Fruit fly (Drosophila melanogaster) whole organism, adult: ENCODE results near the gene CG42554.

Source experiments
- CG11617 ChIP-seq: fragments of 200-800 bp; sonication (Bioruptor generic); optimal IDR thresholded peaks from 2 replicates; lab custom pipeline; 2017; ENCODE audit warnings: mild to moderate bottlenecking, missing biosample characterization, missing genetic modification reagents, missing genetic modification characterization
- CG12768 ChIP-seq: fragments of 200-800 bp; sonication (Bioruptor generic); optimal IDR thresholded peaks from 2 replicates; lab custom pipeline; 2017; ENCODE audit warnings: missing biosample characterization, missing genetic modification characterization, mild to moderate bottlenecking, moderate library complexity, missing genetic modification reagents
- CG14711 ChIP-seq: fragments of 200-800 bp; sonication (Bioruptor generic); optimal IDR thresholded peaks from 2 replicates; lab custom pipeline; 2018; ENCODE audit warnings: missing biosample characterization, mild to moderate bottlenecking, missing genetic modification characterization, moderate library complexity
- CG1620 ChIP-seq: fragments of 200-800 bp; sonication (Bioruptor generic); optimal IDR thresholded peaks from 2 replicates; lab custom pipeline; 2016; ENCODE audit warnings: missing biosample characterization, missing genetic modification characterization
- CG33017 ChIP-seq: fragments of 200-800 bp; sonication (Bioruptor generic); optimal IDR thresholded peaks from 2 replicates; lab custom pipeline; 2018; ENCODE audit warnings: missing biosample characterization, mild to moderate bottlenecking, missing genetic modification characterization, moderate library complexity
- CG5204 ChIP-seq: fragments of 200-800 bp; sonication (Bioruptor generic); optimal IDR thresholded peaks from 2 replicates; lab custom pipeline; 2016; ENCODE audit warnings: missing biosample characterization, missing genetic modification characterization
- CG7045 ChIP-seq: fragments of 200-800 bp; sonication (Bioruptor generic); optimal IDR thresholded peaks from 2 replicates; lab custom pipeline; 2017; ENCODE audit warnings: missing biosample characterization, mild to moderate bottlenecking, missing genetic modification characterization
- CG7101 ChIP-seq: fragments of 200-800 bp; sonication (Bioruptor generic); optimal IDR thresholded peaks from 2 replicates; lab custom pipeline; 2018; ENCODE audit warnings: missing biosample characterization, mild to moderate bottlenecking, missing genetic modification characterization, moderate library complexity
- Clk ChIP-seq: fragments of 200-800 bp; sonication (Bioruptor generic); optimal IDR thresholded peaks from 2 replicates; lab custom pipeline; 2017; ENCODE audit warnings: missing biosample characterization, missing genetic modification characterization
- Crg-1 ChIP-seq: fragments of 200-800 bp; sonication (Bioruptor generic); optimal IDR thresholded peaks from 2 replicates; lab custom pipeline; 2016; ENCODE audit warnings: missing biosample characterization, missing genetic modification characterization
- Hr96 ChIP-seq: fragments of 200-800 bp; sonication (Bioruptor generic); optimal IDR thresholded peaks from 2 replicates; lab custom pipeline; 2016; ENCODE audit warnings: missing biosample characterization, missing genetic modification characterization
- Mnt ChIP-seq: fragments of 200-800 bp; sonication (Bioruptor generic); optimal IDR thresholded peaks from 2 replicates; lab custom pipeline; 2016; ENCODE audit warnings: missing biosample characterization, mild to moderate bottlenecking, missing genetic modification characterization
- bab1 ChIP-seq: fragments of 200-800 bp; sonication (Bioruptor generic); optimal IDR thresholded peaks from 3 replicates; lab custom pipeline; 2019; ENCODE audit warnings: missing biosample characterization, mild to moderate bottlenecking, missing genetic modification characterization, moderate library complexity
- cic ChIP-seq: fragments of 200-800 bp; sonication (Bioruptor generic); optimal IDR thresholded peaks from 2 replicates; lab custom pipeline; 2017; ENCODE audit warnings: missing biosample characterization, mild to moderate bottlenecking, missing genetic modification characterization, moderate library complexity
- cnc ChIP-seq, 2 experiments: fragments of >200 bp; optimal IDR thresholded peaks; 2 replicates each; lab custom pipeline; 2017
- kay ChIP-seq: fragments of 200-800 bp; sonication (Bioruptor generic); peaks from one replicate; lab custom pipeline; 2016; ENCODE audit warnings: missing biosample characterization, missing genetic modification characterization, borderline replicate concordance
- ovo ChIP-seq: fragments of 200-800 bp; sonication (Bioruptor generic); optimal IDR thresholded peaks from 2 replicates; lab custom pipeline; 2016; ENCODE audit warnings: missing biosample characterization, missing genetic modification characterization
- pad ChIP-seq: fragments of 200-800 bp; sonication (Bioruptor generic); optimal IDR thresholded peaks from 3 replicates; lab custom pipeline; 2017; ENCODE audit warnings: missing biosample characterization, missing genetic modification characterization, mild to moderate bottlenecking, moderate library complexity, missing genetic modification reagents
- tj ChIP-seq: fragments of 200-800 bp; sonication (Bioruptor generic); optimal IDR thresholded peaks from 3 replicates; lab custom pipeline; 2017; ENCODE audit warnings: missing biosample characterization, mild to moderate bottlenecking, missing genetic modification characterization, moderate library complexity
- toe ChIP-seq: fragments of 200-800 bp; sonication (Bioruptor generic); optimal IDR thresholded peaks from 2 replicates; lab custom pipeline; 2016; ENCODE audit warnings: missing biosample characterization, missing genetic modification characterization

The CG42554 gene

DNA sequence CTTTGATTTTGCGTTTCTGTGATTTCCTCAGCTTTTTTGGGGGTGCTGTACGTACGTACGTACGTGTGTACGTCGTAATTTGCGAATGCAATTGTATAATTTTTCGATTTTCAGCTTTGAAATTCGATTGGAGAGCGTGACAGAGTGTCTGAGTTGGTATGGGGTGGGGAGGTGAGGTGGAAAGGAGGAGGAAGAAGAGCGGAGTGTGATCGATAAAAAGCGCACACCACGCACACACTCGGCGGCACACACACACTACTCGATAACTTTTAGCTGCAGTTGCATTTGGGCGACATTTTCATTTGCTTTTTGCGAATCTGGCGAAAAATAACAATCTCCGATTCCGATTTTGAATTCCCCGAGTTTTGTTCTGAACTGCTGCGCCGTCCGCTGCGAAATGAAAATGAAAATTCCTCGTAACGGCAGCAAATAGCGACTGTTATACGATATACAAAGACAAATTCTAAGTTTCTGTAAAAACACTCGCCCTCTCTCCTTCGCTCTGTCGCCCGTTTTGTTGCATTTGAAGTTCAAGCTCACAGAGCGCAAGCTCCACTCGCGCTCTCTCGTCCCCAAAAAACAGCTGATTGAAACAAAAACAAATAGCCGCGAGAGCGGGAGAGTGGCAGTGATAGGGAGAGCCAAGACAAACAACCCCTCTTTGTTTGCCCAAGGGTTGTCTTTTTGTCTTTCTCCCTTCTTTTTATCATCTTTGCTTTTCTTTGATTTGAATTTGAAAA is 46.2 kb downstream of the CG42554 start, which contains the start of gene CG13907:
CG13907 (minus strand) TSS at position 518 of the 740 bp plus-strand sequence.
- peak; percentile 32 for TF ChIP-seq CG1620 (GFP tag; lab: Kevin White, UChicago)
- TF ChIP-seq tj (GFP tag; lab: Kevin White, UChicago): peak; percentile 92
- peak; percentile 28 for TF ChIP-seq CG7045 (GFP tag; lab: Kevin White, UChicago)
- TF ChIP-seq cnc (optimal IDR thresholded peaks at IDR 0.05; lab: Kevin White, UChicago): no peak
- peak; percentile 35 for TF ChIP-seq CG7101 (tag; lab: Kevin White, UChicago)
- TF ChIP-seq CG12768 (GFP tag; lab: Kevin White, UChicago): peak; percentile 59
- TF ChIP-seq kay (GFP tag; lab: Kevin White, UChicago): no peak
- TF ChIP-seq ovo (GFP tag; lab: Kevin White, UChicago): peak; percentile 36
- peak; percentile 17 for TF ChIP-seq toe (GFP tag; lab: Kevin White, UChicago)
- peak; percentile 57 for TF ChIP-seq Mnt
- TF ChIP-seq CG33017 (tag; lab: Kevin White, UChicago): peak; percentile 40
- TF ChIP-seq Clk (GFP tag; lab: Kevin White, UChicago): peak; percentile 56
- peak; percentile 16 for TF ChIP-seq Crg-1 (GFP tag; lab: Kevin White, UChicago)
- peak; percentile 10 for TF ChIP-seq pad (GFP tag; lab: Kevin White, UChicago)
- peak; percentile 13 for TF ChIP-seq CG11617 (GFP tag; lab: Kevin White, UChicago)
- peak; percentile 46 for TF ChIP-seq cic (GFP tag; lab: Kevin White, UChicago)
- TF ChIP-seq CG14711: no peak
- TF ChIP-seq bab1 (GFP tag; lab: Kevin White, UChicago): peak; percentile 35
- TF ChIP-seq CG5204: no peak
- TF ChIP-seq Hr96 (GFP tag; lab: Kevin White, UChicago): no peak

DNA sequence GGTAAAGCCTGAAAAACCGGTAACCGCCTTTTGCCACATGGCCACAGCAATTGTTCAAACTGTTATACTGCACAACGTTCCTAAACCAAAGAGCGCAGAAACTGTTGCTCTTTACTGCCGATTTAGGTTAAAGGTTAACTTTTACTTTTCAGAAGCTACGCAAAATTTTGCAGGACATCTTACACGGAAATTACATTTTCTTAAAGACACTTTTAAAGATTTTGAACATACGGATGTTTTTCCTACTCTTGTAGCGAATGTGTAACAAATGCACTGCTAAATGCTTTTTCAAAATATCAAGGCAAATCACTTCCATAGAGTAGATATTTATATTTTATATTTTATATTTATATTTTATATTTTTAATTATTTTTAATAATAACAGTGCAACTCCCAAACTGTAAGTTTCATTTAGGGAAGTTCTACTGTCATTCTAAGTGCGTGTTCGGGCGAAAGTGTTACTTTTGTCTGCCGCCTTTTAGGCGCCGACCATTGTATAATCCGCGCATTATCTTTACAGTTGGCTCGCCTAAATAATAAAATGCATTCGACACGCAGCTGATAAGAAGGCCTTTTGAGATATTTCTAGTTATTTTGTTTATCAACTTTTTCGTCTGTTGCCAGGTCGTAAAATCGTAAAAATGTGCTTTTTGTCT is 46.9 kb downstream of the CG42554 start:
- TF ChIP-seq CG11617 (GFP tag; lab: Kevin White, UChicago) (no peak), kay (GFP tag; lab: Kevin White, UChicago) (peak; percentile 76), CG7045 (GFP tag; lab: Kevin White, UChicago) (peak; percentile 22)

DNA sequence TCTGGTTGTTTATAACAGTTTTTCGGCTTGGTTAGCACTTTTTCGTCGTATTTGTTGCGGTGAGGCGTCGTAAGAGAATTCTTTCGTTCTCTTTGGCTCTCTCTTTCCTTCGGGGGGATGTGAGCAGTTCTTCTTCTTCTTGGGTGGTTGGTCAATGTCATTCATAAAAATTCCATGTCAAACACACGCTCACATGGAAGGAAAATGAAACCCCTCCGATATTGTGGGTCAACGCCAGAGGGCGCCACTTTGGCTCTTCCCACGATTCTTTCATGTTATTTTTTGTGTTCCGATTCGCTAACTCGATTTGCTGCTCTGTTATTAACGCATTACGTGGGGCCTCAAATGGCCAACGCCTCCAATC is 47.4 kb downstream of the CG42554 start:
- TF ChIP-seq Clk (GFP tag; lab: Kevin White, UChicago) (no peak), tj (GFP tag; lab: Kevin White, UChicago) (peak; percentile 11)

DNA sequence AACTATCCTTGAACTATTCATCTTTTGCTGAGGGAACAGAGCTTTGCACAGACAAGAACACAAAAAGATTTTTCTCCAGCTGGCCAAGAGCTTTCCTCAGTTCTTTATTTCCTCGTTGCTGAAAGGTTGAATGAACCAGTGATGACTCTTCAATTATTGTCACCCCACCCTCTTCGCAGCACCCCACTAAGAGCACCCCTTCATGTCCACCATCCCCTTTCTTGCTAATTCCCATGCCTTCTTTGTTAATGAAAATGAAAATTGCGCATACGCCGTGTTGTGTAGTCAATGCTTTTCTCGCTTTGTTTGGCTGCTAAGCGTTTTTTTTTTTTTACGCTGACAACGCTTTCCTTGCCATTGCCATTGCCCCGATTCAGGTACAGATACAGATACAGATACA is 48.3 kb downstream of the CG42554 start:
- TF ChIP-seq ovo (GFP tag; lab: Kevin White, UChicago): no peak
- TF ChIP-seq Mnt: no peak
- peak; percentile 83 for TF ChIP-seq tj (GFP tag; lab: Kevin White, UChicago)

DNA sequence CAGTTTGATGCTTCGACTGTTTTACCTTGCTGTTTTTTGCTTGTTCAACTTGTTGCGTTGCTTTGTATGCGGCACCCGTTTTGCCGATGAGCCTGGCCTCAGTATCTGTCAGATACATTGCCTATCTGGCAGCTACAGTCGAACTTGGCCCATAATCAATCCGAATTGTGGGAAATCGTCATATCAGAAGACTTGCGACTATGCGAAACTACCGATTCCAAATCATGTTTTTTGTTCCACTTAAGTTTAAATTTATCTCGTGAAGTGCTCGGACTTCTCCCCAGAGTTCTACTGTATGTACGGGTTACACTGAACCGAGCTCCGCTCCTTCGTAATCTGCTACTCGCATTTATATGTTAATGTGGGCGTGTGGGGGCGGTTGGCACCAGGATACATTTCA is 48.8 kb downstream of the CG42554 start:
- TF ChIP-seq Hr96 (GFP tag; lab: Kevin White, UChicago) (no peak), CG7101 (tag; lab: Kevin White, UChicago) (no peak), CG12768 (GFP tag; lab: Kevin White, UChicago) (no peak), Clk (GFP tag; lab: Kevin White, UChicago) (no peak)

DNA sequence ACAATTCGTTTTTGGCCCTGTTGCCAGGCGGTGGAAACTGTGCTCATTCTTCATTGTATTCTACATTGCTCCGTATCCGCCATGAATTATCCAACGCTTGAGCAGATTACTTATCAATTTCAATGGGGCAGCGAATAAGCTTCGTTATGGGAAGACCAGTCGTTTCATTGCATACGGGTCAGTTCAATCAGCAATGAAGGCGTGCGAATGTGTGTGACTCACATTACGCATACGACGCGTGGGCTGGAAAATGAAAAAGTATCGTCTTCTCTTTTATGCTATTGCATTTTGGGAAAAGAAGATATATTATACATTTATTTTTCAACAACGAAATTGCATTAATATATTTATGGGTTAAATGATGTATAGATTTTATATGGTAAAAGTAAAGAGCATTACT is 49.5 kb downstream of the CG42554 start:
- TF ChIP-seq kay (GFP tag; lab: Kevin White, UChicago) (peak; percentile 79), cic (GFP tag; lab: Kevin White, UChicago) (no peak)

DNA sequence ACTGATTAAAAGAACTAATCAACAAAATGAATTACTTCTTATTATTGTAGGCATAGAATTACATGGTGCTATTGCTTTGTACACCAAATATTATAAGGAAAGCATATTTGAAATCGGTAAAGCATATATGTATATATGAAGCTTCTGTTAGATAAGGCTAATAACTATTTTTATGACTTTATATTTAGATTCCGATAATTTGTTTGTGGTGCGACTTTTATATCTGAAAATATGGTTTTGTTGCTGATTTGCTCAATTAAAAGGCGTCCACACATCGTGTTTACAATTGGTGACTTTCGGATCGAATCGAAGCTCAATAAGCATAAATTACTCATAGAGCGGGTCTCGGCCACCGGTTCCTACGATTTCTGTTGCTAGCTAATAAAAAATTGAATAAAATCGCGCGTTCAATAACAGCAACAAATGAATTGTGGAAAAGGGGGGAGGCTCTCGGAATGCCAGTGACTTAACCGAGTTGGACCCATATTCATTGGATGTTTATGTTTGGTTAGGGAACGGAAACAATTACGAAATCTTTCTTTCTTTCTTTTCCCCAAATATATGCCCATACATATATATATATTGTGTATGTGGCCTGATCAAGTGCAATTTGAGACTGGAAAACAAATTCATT is 50.3 kb downstream of the CG42554 start:
- TF ChIP-seq CG11617 (GFP tag; lab: Kevin White, UChicago): no peak
- peak; percentile 66 for TF ChIP-seq tj (GFP tag; lab: Kevin White, UChicago)
